Fruit fly (Drosophila melanogaster): Measurements from ENCODE around the gene Spps.
A peak's percentile ranks its signal among the peaks of the same experiment; 100 is the strongest.

DNA sequence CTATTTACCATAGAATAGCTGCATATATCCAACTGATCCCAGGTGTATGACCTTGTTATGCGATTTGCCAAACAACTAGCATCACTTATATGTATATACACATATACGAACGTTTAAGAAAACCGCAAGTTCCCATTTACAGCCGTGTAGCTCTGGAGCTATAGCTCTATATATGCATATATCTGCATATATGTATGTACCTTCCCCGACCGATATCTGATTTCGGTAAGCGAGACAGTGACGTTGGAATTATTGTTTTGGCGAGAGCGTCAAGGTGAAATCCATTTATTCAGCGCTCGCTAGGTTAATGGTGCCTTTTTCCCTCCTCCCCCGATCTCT lies 33.3 kb upstream of the Spps start:
- no peak for TF ChIP-seq Sp1 (GFP tag; optimal IDR thresholded peaks at IDR 0.05)
- peak; percentile 56 for TF ChIP-seq fru (GFP tag; optimal IDR thresholded peaks at IDR 0.05)
- no peak for TF ChIP-seq Rel (GFP tag; optimal IDR thresholded peaks at IDR 0.05)
- TF ChIP-seq Rel (tag; optimal IDR thresholded peaks at IDR 0.05), result no peak
- no peak for TF ChIP-seq sv (GFP tag; optimal IDR thresholded peaks at IDR 0.05)
- no peak for TF ChIP-seq CrebA (GFP tag; optimal IDR thresholded peaks at IDR 0.05; ENCODE audit: borderline replicate concordance)
- no peak for TF ChIP-seq pan (optimal IDR thresholded peaks at IDR 0.05)
- no peak for TF ChIP-seq Myc (optimal IDR thresholded peaks at IDR 0.05)
- TF ChIP-seq usp (GFP tag; optimal IDR thresholded peaks at IDR 0.05), result no peak
- no peak for TF ChIP-seq Dfd (GFP tag; optimal IDR thresholded peaks at IDR 0.05)
- TF ChIP-seq foxo (GFP tag; optimal IDR thresholded peaks at IDR 0.05), result no peak
- TF ChIP-seq Hr78 (GFP tag; optimal IDR thresholded peaks at IDR 0.05), result no peak
- no peak for TF ChIP-seq HLH106 (tag; optimal IDR thresholded peaks at IDR 0.05)
- TF ChIP-seq CG32264 (GFP tag; optimal IDR thresholded peaks at IDR 0.05), result no peak

All from whole organism, wandering third instar larva.